Worm (Caenorhabditis elegans): ENCODE results near the gene klp-17.

klp-17 gene

DNA sequence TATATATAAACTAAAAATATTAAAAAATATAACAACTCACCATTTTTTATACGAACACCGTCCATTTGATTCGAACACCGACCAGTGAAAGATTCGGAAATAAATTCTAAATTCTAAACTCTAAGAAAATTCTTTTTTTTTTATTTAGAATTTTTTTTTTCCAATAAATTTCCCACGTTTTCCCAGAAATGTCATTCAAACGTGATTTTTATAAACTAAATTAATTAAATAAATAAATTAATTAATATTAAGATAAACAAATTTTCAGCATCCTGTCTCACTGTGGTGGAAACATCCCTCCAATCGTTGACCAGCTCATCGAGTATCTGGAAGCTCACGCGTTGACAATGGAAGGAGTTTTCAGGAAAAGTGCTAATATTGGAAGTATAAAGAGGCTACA is at the start of gene klp-17:
TSS of gene klp-17 (minus strand) at position 101 of the 400 bp plus-strand sequence.
- TF ChIP-seq unc-39 (tag; optimal IDR thresholded peaks at IDR 0.05) (no peak), mdl-1 (tag; optimal IDR thresholded peaks at IDR 0.05) (no peak), tbx-2 (tag; optimal IDR thresholded peaks at IDR 0.05) (no peak), elt-2 (tag; optimal IDR thresholded peaks at IDR 0.05) (no peak), R02D3.7 (tag; optimal IDR thresholded peaks at IDR 0.05) (no peak), nhr-77 (tag; optimal IDR thresholded peaks at IDR 0.05) (no peak), elt-3 (tag; optimal IDR thresholded peaks at IDR 0.05) (no peak), nhr-76 (tag; optimal IDR thresholded peaks at IDR 0.05) (no peak), nhr-23 (tag; optimal IDR thresholded peaks at IDR 0.05) (no peak), nhr-28 (tag; optimal IDR thresholded peaks at IDR 0.05) (no peak), hmg-11 (tag; optimal IDR thresholded peaks at IDR 0.05) (no peak), ceh-82 (tag; optimal IDR thresholded peaks at IDR 0.05) (no peak), skn-1 (tag; optimal IDR thresholded peaks at IDR 0.05) (no peak), egl-5 (tag; optimal IDR thresholded peaks at IDR 0.05) (no peak), fkh-2 (tag; optimal IDR thresholded peaks at IDR 0.05) (no peak), nhr-43 (tag; optimal IDR thresholded peaks at IDR 0.05; ENCODE audit: poor library complexity, severe bottlenecking) (no peak), zag-1 (tag; optimal IDR thresholded peaks at IDR 0.05) (no peak), ceh-16 (tag; optimal IDR thresholded peaks at IDR 0.05) (no peak), lsy-12 (tag; optimal IDR thresholded peaks at IDR 0.05) (no peak), elt-1 (tag; optimal IDR thresholded peaks at IDR 0.05) (no peak)

DNA sequence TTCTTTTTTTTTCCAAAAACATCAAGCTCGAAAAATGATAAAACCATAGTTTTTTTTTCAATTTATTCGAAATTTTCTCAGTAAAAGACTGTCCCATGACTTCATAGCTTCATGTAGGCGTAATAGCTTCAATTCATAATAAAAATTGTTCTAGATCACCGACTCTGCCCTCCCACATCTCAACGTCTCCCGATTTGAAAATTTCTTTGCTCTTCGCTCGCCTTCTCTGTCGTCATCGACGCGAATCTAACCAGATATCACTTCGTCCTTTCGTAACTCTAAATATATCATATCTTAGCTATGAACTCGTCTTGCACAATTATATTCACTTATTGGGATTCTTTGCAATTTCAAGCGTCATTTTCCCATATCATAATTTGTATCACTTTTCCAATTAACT is 47.3 kb upstream of the klp-17 start, which contains the start of gene srh-44:
TSS of gene srh-44 (plus strand) at position 301 of the 400 bp plus-strand sequence.
- no peak for TF ChIP-seq elt-3 (tag; optimal IDR thresholded peaks at IDR 0.05)
- no peak for TF ChIP-seq pha-4 (tag; optimal IDR thresholded peaks at IDR 0.05)
- TF ChIP-seq nhr-43 (tag; optimal IDR thresholded peaks at IDR 0.05; ENCODE audit: poor library complexity, severe bottlenecking) = no peak
- TF ChIP-seq ceh-28 (tag; optimal IDR thresholded peaks at IDR 0.05) = no peak
- TF ChIP-seq nhr-11 (tag; optimal IDR thresholded peaks at IDR 0.05) = no peak
- TF ChIP-seq nhr-23 (tag; optimal IDR thresholded peaks at IDR 0.05) = no peak
- TF ChIP-seq skn-1 (tag; optimal IDR thresholded peaks at IDR 0.05) = no peak
- TF ChIP-seq egl-5 (tag; optimal IDR thresholded peaks at IDR 0.05) = no peak
- no peak for TF ChIP-seq ztf-4 (tag; optimal IDR thresholded peaks at IDR 0.05)
- no peak for TF ChIP-seq unc-62 (GFP tag; optimal IDR thresholded peaks at IDR 0.05)
- TF ChIP-seq tbx-2 (tag; optimal IDR thresholded peaks at IDR 0.05) = no peak
- TF ChIP-seq nhr-77 (tag; optimal IDR thresholded peaks at IDR 0.05) = no peak
- no peak for TF ChIP-seq egl-27 (tag; optimal IDR thresholded peaks at IDR 0.05)
- no peak for TF ChIP-seq ztf-11 (tag; optimal IDR thresholded peaks at IDR 0.05)
- no peak for TF ChIP-seq ama-1 (optimal IDR thresholded peaks at IDR 0.05)
- TF ChIP-seq pqm-1 (tag; optimal IDR thresholded peaks at IDR 0.05) = no peak
- TF ChIP-seq fkh-10 (GFP tag; optimal IDR thresholded peaks at IDR 0.05) = no peak
- no peak for TF ChIP-seq ceh-82 (tag; optimal IDR thresholded peaks at IDR 0.05)
- TF ChIP-seq aly-2 (tag; optimal IDR thresholded peaks at IDR 0.05) = no peak
- no peak for TF ChIP-seq mdl-1 (tag; optimal IDR thresholded peaks at IDR 0.05)

- no peak for TF ChIP-seq egl-5 (tag; optimal IDR thresholded peaks at IDR 0.05)
- TF ChIP-seq elt-3 (tag; optimal IDR thresholded peaks at IDR 0.05) = no peak
- TF ChIP-seq nhr-67 (tag; optimal IDR thresholded peaks at IDR 0.05) = no peak
- TF ChIP-seq ceh-82 (tag; optimal IDR thresholded peaks at IDR 0.05) = no peak
- no peak for TF ChIP-seq unc-39 (tag; optimal IDR thresholded peaks at IDR 0.05)
- TF ChIP-seq fos-1 (tag; optimal IDR thresholded peaks at IDR 0.05) = no peak
- TF ChIP-seq fkh-10 (GFP tag; optimal IDR thresholded peaks at IDR 0.05) = no peak
- TF ChIP-seq eor-1 (tag; optimal IDR thresholded peaks at IDR 0.05) = no peak
- no peak for TF ChIP-seq mdl-1 (tag; optimal IDR thresholded peaks at IDR 0.05)
- TF ChIP-seq nhr-11 (tag; optimal IDR thresholded peaks at IDR 0.05) = no peak
- no peak for TF ChIP-seq ztf-11 (tag; optimal IDR thresholded peaks at IDR 0.05)
- no peak for TF ChIP-seq fkh-2 (tag; optimal IDR thresholded peaks at IDR 0.05)
- no peak for TF ChIP-seq elt-2 (tag; optimal IDR thresholded peaks at IDR 0.05)
- no peak for TF ChIP-seq hmg-11 (tag; optimal IDR thresholded peaks at IDR 0.05)
- no peak for TF ChIP-seq nfya-1 (tag; optimal IDR thresholded peaks at IDR 0.05; ENCODE audit: insufficient read depth)
These were observed 45.5 kb upstream of the klp-17 start for ce11 chrII:11512921-11513320.

ce11 chrII:11510373-11510772 is 42.9 kb upstream of the klp-17 start, which contains the start of gene npr-41:
npr-41 (plus strand) TSS chrII:11510673.
- TF ChIP-seq nhr-77 (tag; optimal IDR thresholded peaks at IDR 0.05) (no peak), nhr-25 (tag; optimal IDR thresholded peaks at IDR 0.05) (peak; percentile 69)

Measured in whole organism, L3 larva.